Worm (Caenorhabditis elegans): ENCODE data around the gene C28H8.5.

DNA sequence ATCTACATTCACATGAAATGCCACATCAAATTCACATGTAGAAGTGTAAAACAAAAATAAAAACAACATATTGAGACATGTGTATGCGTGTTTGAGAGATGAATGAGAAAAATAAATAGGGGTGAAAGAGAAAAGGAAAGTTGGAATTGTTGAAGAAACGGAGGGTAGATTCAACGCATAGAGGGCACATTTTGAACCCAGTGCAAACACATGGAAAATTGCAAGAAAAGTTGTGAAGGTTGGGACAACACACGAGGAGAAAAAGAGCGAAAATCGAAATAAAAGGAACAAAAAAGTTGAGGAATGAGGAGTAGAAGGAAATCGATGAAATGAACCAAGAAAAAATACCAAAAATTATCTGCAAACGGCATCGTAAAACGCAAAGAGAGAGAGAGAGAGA lies 44.5 kb upstream of the C28H8.5 start:
- no peak for TF ChIP-seq dao-5 (tag; optimal IDR thresholded peaks at IDR 0.05)
- TF ChIP-seq him-1 (tag; optimal IDR thresholded peaks at IDR 0.05): no peak
- TF ChIP-seq W03F9.2 (tag; optimal IDR thresholded peaks at IDR 0.05): no peak
